Worm (Caenorhabditis elegans) whole organism, early embryonic: ENCODE measurements around the gene sir-2.3.

Experiments used
- ama-1 ChIP-seq: fragments of 150-350 bp; optimal IDR thresholded peaks from 2 replicates; lab custom pipeline; 2014
- hmbx-1 ChIP-seq: sonication (generic microtip); optimal IDR thresholded peaks from 2 replicates; lab custom pipeline; 2016; ENCODE audit warnings: mild to moderate bottlenecking, missing genetic modification characterization, missing compliant biosample characterization
- hmg-4 ChIP-seq: fragments of 200-800 bp; sonication (Bioruptor generic); optimal IDR thresholded peaks from 2 replicates; lab custom pipeline; 2018; ENCODE audit warnings: mild to moderate bottlenecking, missing genetic modification characterization, missing compliant biosample characterization
- scrt-1 ChIP-seq: fragments of 200-800 bp; sonication (Bioruptor generic); IDR thresholded peaks from 2 replicates; pipeline ENCODE4 v1.3.6; 2022; ENCODE audit warnings: missing genetic modification characterization, missing compliant biosample characterization

ce11 chrX:13328868-13329267, 2.6 kb upstream of the sir-2.3 start:
- TF ChIP-seq hmbx-1 (tag; lab: Kevin White, UChicago) = no peak
- no peak for TF ChIP-seq ama-1 (lab: Kevin White, UChicago)
- no peak for TF ChIP-seq scrt-1 (GFP tag; lab: Robert Waterston, UW)
- no peak for TF ChIP-seq hmg-4
